Fruit fly (Drosophila melanogaster): ENCODE measurements around the gene Nepl21.

Gene Nepl21

dm6 chr3R:28856140-28856539 is 27.4 kb upstream of the Nepl21 start:
- TF ChIP-seq toe (GFP tag; optimal IDR thresholded peaks at IDR 0.05) (no peak), ovo (GFP tag; optimal IDR thresholded peaks at IDR 0.05) (no peak), CG11617 (GFP tag; optimal IDR thresholded peaks at IDR 0.05) (no peak), Hr96 (GFP tag; optimal IDR thresholded peaks at IDR 0.05) (no peak), CG14711 (tag; optimal IDR thresholded peaks at IDR 0.05) (no peak), Mnt (GFP tag; optimal IDR thresholded peaks at IDR 0.05) (no peak), cnc (optimal IDR thresholded peaks at IDR 0.05) (no peak)

- TF ChIP-seq CG5204 (GFP tag; optimal IDR thresholded peaks at IDR 0.05) (no peak), tj (GFP tag; optimal IDR thresholded peaks at IDR 0.05) (peak; percentile 92), Hr96 (GFP tag; optimal IDR thresholded peaks at IDR 0.05) (no peak), CG33017 (tag; optimal IDR thresholded peaks at IDR 0.05) (no peak), ovo (GFP tag; optimal IDR thresholded peaks at IDR 0.05) (no peak), CG1620 (GFP tag; optimal IDR thresholded peaks at IDR 0.05) (no peak), bab1 (GFP tag; optimal IDR thresholded peaks at IDR 0.05) (no peak)
Observed at dm6 chr3R:28856829-28857228, 26.7 kb upstream of the Nepl21 start.

- TF ChIP-seq CG1620 (GFP tag; optimal IDR thresholded peaks at IDR 0.05) (no peak), CG12768 (GFP tag; optimal IDR thresholded peaks at IDR 0.05) (no peak), bab1 (GFP tag; optimal IDR thresholded peaks at IDR 0.05) (no peak), CG5204 (GFP tag; optimal IDR thresholded peaks at IDR 0.05) (no peak), cic (GFP tag; optimal IDR thresholded peaks at IDR 0.05) (no peak), cnc (optimal IDR thresholded peaks at IDR 0.05) (no peak), Crg-1 (GFP tag; optimal IDR thresholded peaks at IDR 0.05) (no peak)
Observed at dm6 chr3R:28857287-28858024, 26.0 kb upstream of the Nepl21 start.

- TF ChIP-seq tj (GFP tag; optimal IDR thresholded peaks at IDR 0.05), result peak; percentile 27
- TF ChIP-seq cnc (optimal IDR thresholded peaks at IDR 0.05), result no peak
Observed at dm6 chr3R:28858241-28858647, 25.2 kb upstream of the Nepl21 start.

- TF ChIP-seq CG12768 (GFP tag; optimal IDR thresholded peaks at IDR 0.05) (no peak), Crg-1 (GFP tag; optimal IDR thresholded peaks at IDR 0.05) (no peak), CG5204 (GFP tag; optimal IDR thresholded peaks at IDR 0.05) (no peak), Mnt (GFP tag; optimal IDR thresholded peaks at IDR 0.05) (peak; percentile 45), cic (GFP tag; optimal IDR thresholded peaks at IDR 0.05) (peak; percentile 18), CG33017 (tag; optimal IDR thresholded peaks at IDR 0.05) (no peak), CG11617 (GFP tag; optimal IDR thresholded peaks at IDR 0.05) (no peak), CG7045 (GFP tag; optimal IDR thresholded peaks at IDR 0.05) (no peak), tj (GFP tag; optimal IDR thresholded peaks at IDR 0.05) (peak; percentile 82), CG14711 (tag; optimal IDR thresholded peaks at IDR 0.05) (no peak), CG7101 (tag; optimal IDR thresholded peaks at IDR 0.05) (peak; percentile 12), toe (GFP tag; optimal IDR thresholded peaks at IDR 0.05) (no peak), ovo (GFP tag; optimal IDR thresholded peaks at IDR 0.05) (no peak), pad (GFP tag; optimal IDR thresholded peaks at IDR 0.05) (peak; percentile 7), Hr96 (GFP tag; optimal IDR thresholded peaks at IDR 0.05) (no peak), cnc (optimal IDR thresholded peaks at IDR 0.05) (no peak), Clk (GFP tag; optimal IDR thresholded peaks at IDR 0.05) (no peak), bab1 (GFP tag; optimal IDR thresholded peaks at IDR 0.05) (peak; percentile 60), CG1620 (GFP tag; optimal IDR thresholded peaks at IDR 0.05) (no peak), kay (GFP tag; ENCODE audit: borderline replicate concordance) (no peak)
Observed at dm6 chr3R:28859058-28859526, 24.4 kb upstream of the Nepl21 start, which contains the start of gene Inx3. TSS of gene Inx3 (minus strand) at chr3R:28859497.

dm6 chr3R:28860582-28860981 is 22.9 kb upstream of the Nepl21 start:
- TF ChIP-seq Clk (GFP tag; optimal IDR thresholded peaks at IDR 0.05) (no peak), CG11617 (GFP tag; optimal IDR thresholded peaks at IDR 0.05) (no peak), Mnt (GFP tag; optimal IDR thresholded peaks at IDR 0.05) (no peak), bab1 (GFP tag; optimal IDR thresholded peaks at IDR 0.05) (no peak), CG5204 (GFP tag; optimal IDR thresholded peaks at IDR 0.05) (no peak), toe (GFP tag; optimal IDR thresholded peaks at IDR 0.05) (no peak), CG33017 (tag; optimal IDR thresholded peaks at IDR 0.05) (no peak), ovo (GFP tag; optimal IDR thresholded peaks at IDR 0.05) (no peak), tj (GFP tag; optimal IDR thresholded peaks at IDR 0.05) (no peak), CG1620 (GFP tag; optimal IDR thresholded peaks at IDR 0.05) (no peak), cic (GFP tag; optimal IDR thresholded peaks at IDR 0.05) (no peak)

dm6 chr3R:28861309-28862157 is 22.0 kb upstream of the Nepl21 start:
- no peak for TF ChIP-seq Mnt (GFP tag; optimal IDR thresholded peaks at IDR 0.05)
- no peak for TF ChIP-seq Hr96 (GFP tag; optimal IDR thresholded peaks at IDR 0.05)
- no peak for TF ChIP-seq CG1620 (GFP tag; optimal IDR thresholded peaks at IDR 0.05)
- no peak for TF ChIP-seq pad (GFP tag; optimal IDR thresholded peaks at IDR 0.05)
- TF ChIP-seq tj (GFP tag; optimal IDR thresholded peaks at IDR 0.05), result no peak
- no peak for TF ChIP-seq bab1 (GFP tag; optimal IDR thresholded peaks at IDR 0.05)
- no peak for TF ChIP-seq Crg-1 (GFP tag; optimal IDR thresholded peaks at IDR 0.05)
- TF ChIP-seq CG33017 (tag; optimal IDR thresholded peaks at IDR 0.05), result no peak
- no peak for TF ChIP-seq CG11617 (GFP tag; optimal IDR thresholded peaks at IDR 0.05)
- TF ChIP-seq kay (GFP tag; ENCODE audit: borderline replicate concordance), result no peak
- TF ChIP-seq cic (GFP tag; optimal IDR thresholded peaks at IDR 0.05), result no peak
- no peak for TF ChIP-seq cnc (optimal IDR thresholded peaks at IDR 0.05)
- TF ChIP-seq CG5204 (GFP tag; optimal IDR thresholded peaks at IDR 0.05), result no peak
